Worm (Caenorhabditis elegans) whole organism, late embryonic: ENCODE results near the gene Y105C5A.8.

ENCODE experiments used
- K09A11.1 ChIP-seq: sonication (generic microtip); optimal IDR thresholded peaks from 2 replicates; lab custom pipeline; 2017; ENCODE audit warnings: antibody characterized with exemption, mild to moderate bottlenecking, missing genetic modification characterization, missing compliant biosample characterization; ENCODE audit not compliant: insufficient read depth
- Y22D7AL.16 ChIP-seq: sonication (generic microtip); optimal IDR thresholded peaks from 2 replicates; lab custom pipeline; 2016; ENCODE audit warnings: missing genetic modification characterization, missing compliant biosample characterization
- ama-1 ChIP-seq: fragments of 150-350 bp; optimal IDR thresholded peaks from 2 replicates; lab custom pipeline; 2014
- ceh-22 ChIP-seq: sonication (generic microtip); optimal IDR thresholded peaks from 2 replicates; lab custom pipeline; 2017; ENCODE audit warnings: missing biosample characterization, missing genetic modification characterization
- gmeb-2 ChIP-seq: sonication (generic microtip); optimal IDR thresholded peaks from 2 replicates; lab custom pipeline; 2016; ENCODE audit warnings: missing genetic modification characterization, inconsistent platforms, missing compliant biosample characterization
- pha-2 ChIP-seq: sonication (generic microtip); optimal IDR thresholded peaks from 2 replicates; lab custom pipeline; 2017; ENCODE audit warnings: mild to moderate bottlenecking, missing genetic modification characterization, missing compliant biosample characterization
- sox-4 ChIP-seq: sonication (generic microtip); optimal IDR thresholded peaks from 2 replicates; lab custom pipeline; 2017; ENCODE audit warnings: mild to moderate bottlenecking, missing genetic modification characterization, inconsistent platforms, missing compliant biosample characterization

DNA sequence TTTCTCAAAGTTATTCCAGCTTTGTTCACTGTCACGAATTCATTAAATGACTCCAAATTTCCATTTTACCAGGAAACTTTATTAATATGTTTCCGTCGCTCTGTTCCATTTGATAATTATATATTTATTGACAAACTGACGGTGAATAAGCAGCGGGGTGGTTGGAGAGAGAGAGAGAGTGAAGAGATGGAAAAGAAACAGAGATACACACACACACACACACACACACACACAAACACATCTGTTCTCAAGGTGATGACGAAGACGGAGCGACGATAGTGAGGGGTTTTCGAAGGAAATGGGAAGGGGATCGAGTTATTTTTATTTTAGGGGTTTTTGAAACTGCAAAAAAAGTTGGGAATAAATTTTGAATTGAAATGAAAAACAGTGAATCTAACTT lies 43.0 kb downstream of the Y105C5A.8 start:
- TF ChIP-seq gmeb-2 = no peak
- TF ChIP-seq pha-2 (tag; lab: Kevin White, UChicago) = no peak
- TF ChIP-seq K09A11.1 (tag; lab: Kevin White, UChicago) = no peak
- TF ChIP-seq ama-1 (lab: Kevin White, UChicago) = no peak
- no peak for TF ChIP-seq Y22D7AL.16 (tag; lab: Kevin White, UChicago)
- TF ChIP-seq ceh-22 = no peak
- no peak for TF ChIP-seq sox-4 (tag; lab: Kevin White, UChicago)
